Fruit fly (Drosophila melanogaster) whole organism: ENCODE measurements around the gene Atg101.
A peak's percentile ranks its signal among the peaks of the same experiment; 100 is the strongest.

Experiments
- CG8478 ChIP-seq: fragments of >200 bp; optimal IDR thresholded peaks from 2 replicates; lab custom pipeline; 2018; ENCODE audit warnings: inconsistent platforms
- Dll ChIP-seq: fragments of >200 bp; optimal IDR thresholded peaks from 2 replicates; lab custom pipeline; 2017
- EcR ChIP-seq, 2 experiments: fragments of >200 bp; optimal IDR thresholded peaks; 2 replicates each; lab custom pipeline; 2017; ENCODE audit warnings: missing biosample characterization in 2 of 2, missing genetic modification characterization in 2 of 2, missing genetic modification reagents in 2 of 2
- pan ChIP-seq: fragments of >200 bp; optimal IDR thresholded peaks from 2 replicates; lab custom pipeline; 2017
- psq ChIP-seq: fragments of >200 bp; optimal IDR thresholded peaks from 2 replicates; lab custom pipeline; 2017
- usp ChIP-seq: fragments of >200 bp; optimal IDR thresholded peaks from 2 replicates; lab custom pipeline; 2017; ENCODE audit warnings: missing biosample characterization, missing genetic modification characterization, mixed read lengths

Atg101 gene

DNA sequence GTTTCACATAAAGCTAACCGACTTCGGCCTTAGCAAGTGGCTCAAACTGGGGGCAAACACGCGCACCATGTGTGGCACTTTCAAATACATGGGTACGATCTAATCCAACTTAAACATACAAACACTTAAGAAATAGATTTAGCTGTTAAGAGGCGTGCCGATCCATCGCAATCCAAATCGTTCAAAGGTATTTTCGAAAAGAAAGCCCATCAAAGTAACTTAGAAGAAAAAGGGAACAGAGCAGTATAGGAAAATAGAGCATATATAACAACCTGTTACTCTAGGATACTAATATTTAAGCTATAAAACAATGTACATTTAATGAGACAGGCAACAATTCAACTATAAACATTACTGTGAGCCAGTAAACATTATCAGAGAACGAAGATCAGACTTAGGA, at the start of gene Atg101:
Atg101 (plus strand) TSS at position 301 of the 400 bp plus-strand sequence.
- TF ChIP-seq Dll (lab: Kevin White, UChicago) (no peak), CG8478 (lab: Kevin White, UChicago) (no peak), usp (GFP tag; lab: Kevin White, UChicago) (no peak), pan (lab: Kevin White, UChicago) (no peak), EcR (GFP tag; optimal IDR thresholded peaks at IDR 0.05; lab: Kevin White, UChicago) (no peak), psq (lab: Kevin White, UChicago) (no peak)

DNA sequence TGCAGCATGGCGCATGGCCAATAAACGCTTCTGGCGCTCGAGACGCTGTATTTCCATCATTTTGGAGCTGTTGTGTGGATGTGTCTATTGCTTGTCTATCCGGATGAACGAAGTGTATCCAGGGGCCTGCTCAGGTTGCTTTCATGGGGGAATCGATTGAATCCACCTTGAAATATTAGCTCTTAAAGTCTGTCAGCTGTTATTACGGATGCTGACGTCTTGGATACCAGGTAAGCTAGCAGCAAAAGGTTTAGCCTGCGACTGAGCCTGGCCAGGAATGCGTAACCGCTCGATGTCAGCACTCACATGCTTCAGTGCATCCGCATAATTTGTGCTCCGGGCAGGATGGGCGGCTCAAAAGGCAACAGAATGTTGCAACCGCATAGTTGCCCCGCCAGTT, 43.3 kb upstream of the Atg101 start, which contains the start of gene CG12609:
CG12609 (minus strand) TSS at position 101 of the 400 bp plus-strand sequence.
- TF ChIP-seq CG8478 (lab: Kevin White, UChicago) (no peak), Dll (lab: Kevin White, UChicago) (no peak), usp (GFP tag; lab: Kevin White, UChicago) (no peak)

DNA sequence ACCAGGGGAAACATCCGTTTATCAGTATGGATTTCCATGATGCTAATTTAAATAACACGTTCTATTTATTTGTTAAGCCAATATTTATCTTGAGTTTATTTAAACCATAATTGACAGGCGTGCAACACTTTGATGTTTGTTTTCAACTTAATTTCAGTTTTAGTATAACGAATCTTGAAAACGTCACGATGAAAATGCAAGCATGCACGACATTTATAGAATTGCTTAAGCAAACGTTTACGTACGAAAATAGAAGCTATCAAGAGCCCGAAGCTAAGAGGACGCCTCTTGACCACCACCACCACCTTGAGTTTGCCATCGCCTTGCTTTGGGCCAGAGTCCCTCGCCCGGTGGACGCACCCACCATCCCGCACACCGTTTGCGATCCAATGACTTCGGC, 20.1 kb upstream of the Atg101 start:
- TF ChIP-seq EcR (GFP tag; optimal IDR thresholded peaks at IDR 0.05; lab: Kevin White, UChicago) (no peak), pan (lab: Kevin White, UChicago) (no peak), psq (lab: Kevin White, UChicago) (no peak), usp (GFP tag; lab: Kevin White, UChicago) (no peak), CG8478 (lab: Kevin White, UChicago) (no peak), Dll (lab: Kevin White, UChicago) (no peak)

DNA sequence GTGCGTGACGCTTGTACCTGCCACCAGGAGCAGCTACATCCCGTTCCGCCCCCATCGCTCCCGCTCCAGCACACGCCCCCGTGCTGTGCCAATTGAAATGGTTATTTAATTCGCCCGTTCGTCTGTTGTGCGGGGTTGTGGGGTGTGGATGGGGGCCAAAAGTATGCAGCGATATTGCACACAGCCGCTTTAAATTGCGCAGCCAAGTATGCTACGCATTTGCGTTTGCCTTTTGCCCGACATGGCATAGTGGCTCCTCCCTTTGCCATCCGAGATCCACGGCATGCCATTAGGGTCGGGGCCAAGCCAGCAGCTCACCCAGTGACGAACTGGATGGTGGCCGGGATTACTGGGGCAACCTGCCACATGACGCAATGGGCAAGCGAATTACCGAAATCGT, 19.5 kb upstream of the Atg101 start:
- no peak for TF ChIP-seq psq (lab: Kevin White, UChicago)
- no peak for TF ChIP-seq EcR (GFP tag; optimal IDR thresholded peaks at IDR 0.05; lab: Kevin White, UChicago)
- TF ChIP-seq pan (lab: Kevin White, UChicago), result no peak
- TF ChIP-seq Dll (lab: Kevin White, UChicago), result no peak
- TF ChIP-seq CG8478 (lab: Kevin White, UChicago), result no peak
- TF ChIP-seq usp (GFP tag; lab: Kevin White, UChicago), result no peak

DNA sequence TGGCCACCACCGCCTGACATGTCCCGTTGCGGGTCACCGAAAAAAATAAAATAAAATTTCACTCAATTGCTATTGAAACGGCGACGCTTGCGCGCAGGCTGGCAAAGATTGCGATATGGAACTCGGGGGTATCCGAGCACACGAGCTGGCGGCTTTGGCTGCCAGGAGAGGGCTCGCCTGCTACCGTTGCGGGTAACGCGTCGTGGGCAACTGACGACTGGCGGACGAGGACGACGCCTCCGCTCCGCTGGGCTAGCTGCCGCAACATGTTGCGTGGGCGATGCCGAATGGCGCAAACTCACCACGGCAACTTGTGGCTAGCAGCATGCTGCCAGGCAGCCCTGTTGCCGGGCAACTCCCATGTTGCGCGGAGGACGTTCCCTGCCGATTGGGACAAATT, 17.7 kb upstream of the Atg101 start, which contains the start of gene CCKLR-17D3:
CCKLR-17D3 (minus strand) TSS at position 211 of the 400 bp plus-strand sequence.
- TF ChIP-seq pan (lab: Kevin White, UChicago) (no peak), usp (GFP tag; lab: Kevin White, UChicago) (no peak), psq (lab: Kevin White, UChicago) (no peak), CG8478 (lab: Kevin White, UChicago) (no peak), Dll (lab: Kevin White, UChicago) (no peak)

DNA sequence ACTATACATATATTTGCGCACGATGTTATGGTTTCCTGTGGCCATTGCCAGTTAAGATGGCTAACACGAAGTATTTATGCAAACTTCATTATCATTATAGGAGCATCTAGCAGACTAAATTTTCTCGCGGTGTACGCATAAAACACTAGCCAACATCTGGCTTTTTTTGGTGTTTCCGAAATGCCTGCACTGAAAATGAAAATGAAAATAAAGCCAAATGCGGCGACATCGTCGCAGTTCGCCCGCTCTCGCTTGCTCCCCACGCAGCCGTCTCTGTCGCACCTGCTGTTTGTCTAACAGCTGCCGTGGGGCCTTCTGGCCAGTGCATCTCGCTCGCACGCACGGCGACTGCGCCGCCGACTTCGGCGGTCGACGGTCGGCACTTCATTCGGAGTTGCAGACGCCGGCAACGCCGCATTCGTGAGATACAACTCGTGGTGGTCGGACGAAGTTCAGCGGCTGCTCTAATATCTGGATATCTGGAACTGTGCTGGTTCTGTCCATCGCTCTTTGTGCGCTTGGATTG, 16.6 kb upstream of the Atg101 start, which contains the start of gene CG6891:
CG6891 (plus strand) TSS at position 411 of the 526 bp plus-strand sequence.
- no peak for TF ChIP-seq pan (lab: Kevin White, UChicago)
- TF ChIP-seq EcR (GFP tag; optimal IDR thresholded peaks at IDR 0.05; lab: Kevin White, UChicago), result no peak
- TF ChIP-seq CG8478 (lab: Kevin White, UChicago), result no peak
- no peak for TF ChIP-seq usp (GFP tag; lab: Kevin White, UChicago)

DNA sequence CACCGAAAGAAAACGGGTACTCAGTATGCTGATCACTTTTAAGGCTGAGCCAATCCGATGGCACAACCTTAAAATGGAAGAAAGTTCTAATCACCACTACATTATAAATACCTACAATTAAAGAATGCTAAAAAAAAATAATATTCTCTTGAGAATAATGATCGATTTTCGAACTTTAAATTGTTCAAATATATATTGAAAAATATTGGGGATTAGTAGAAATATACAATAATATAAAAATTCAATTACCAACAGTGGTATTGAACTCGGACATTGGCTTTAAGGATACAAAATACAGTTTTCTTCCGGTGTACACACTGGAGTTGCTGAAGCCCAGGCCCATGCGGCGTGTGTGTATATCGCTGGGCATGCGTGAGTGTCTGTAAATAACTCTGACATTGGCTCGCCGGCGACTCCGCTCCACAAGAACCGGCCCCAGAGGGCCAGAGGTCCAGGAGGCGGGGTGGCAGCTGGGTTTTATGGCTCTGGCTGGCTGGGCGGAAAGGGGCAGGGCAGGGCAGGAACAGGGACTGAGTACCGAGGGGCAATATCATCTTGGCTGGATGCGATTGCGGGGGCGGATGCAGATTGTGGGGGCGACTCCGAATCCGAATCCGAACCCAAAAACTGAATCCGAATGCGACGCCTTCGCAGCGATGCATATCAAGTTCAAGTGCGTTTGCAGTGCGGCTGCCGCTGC, 15.5 kb upstream of the Atg101 start:
- TF ChIP-seq pan (lab: Kevin White, UChicago) (no peak), Dll (lab: Kevin White, UChicago) (no peak), CG8478 (lab: Kevin White, UChicago) (no peak), usp (GFP tag; lab: Kevin White, UChicago) (no peak), psq (lab: Kevin White, UChicago) (no peak), EcR (GFP tag; optimal IDR thresholded peaks at IDR 0.05; lab: Kevin White, UChicago) (no peak)

DNA sequence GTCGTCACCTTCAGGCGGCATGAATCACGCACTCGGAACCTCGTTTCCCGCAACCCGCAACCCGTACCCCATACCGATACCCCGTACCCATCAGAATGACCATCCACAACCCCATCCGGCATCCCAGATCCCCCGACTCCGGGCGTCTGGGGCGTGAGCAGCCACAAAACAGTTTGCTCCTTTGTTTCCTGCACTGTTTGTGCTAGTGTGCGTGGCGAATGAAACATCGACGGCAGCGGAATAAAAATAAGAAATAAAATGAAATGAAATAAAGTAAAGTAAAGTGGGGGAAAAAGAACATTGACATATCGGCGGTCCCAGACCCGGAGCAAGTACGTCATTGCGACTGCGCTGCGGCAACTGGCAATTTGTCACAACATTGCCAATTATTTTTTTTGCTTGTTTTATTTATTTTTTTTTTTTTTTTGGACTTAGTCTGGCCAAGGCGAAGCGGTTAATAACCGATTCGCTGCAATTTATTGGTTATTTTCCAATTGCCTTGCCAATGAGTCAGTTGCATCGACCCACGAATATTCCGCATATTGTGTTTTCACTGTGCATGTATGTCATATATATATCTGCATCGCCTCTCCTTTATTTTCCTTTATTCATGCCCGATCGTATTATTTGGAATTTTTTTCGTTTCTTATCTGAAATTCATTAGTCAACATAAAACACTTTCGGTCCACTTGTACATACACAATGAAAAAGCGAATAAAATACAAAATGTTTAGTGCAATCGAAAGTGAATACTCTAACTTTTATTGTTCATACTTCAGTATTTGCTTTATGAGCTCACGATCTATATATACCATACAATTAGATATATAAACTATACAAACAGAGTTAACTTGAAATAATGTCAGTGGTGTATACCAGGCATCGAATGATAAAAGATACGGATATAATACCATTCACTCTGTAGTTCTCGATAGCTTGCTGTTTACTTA, 14.2 kb upstream of the Atg101 start:
- TF ChIP-seq CG8478 (lab: Kevin White, UChicago) (no peak), Dll (lab: Kevin White, UChicago) (no peak), psq (lab: Kevin White, UChicago) (no peak), EcR (GFP tag; optimal IDR thresholded peaks at IDR 0.05; lab: Kevin White, UChicago) (peak in 1 of 2 experiments; percentile 23), usp (GFP tag; lab: Kevin White, UChicago) (no peak), pan (lab: Kevin White, UChicago) (no peak)

DNA sequence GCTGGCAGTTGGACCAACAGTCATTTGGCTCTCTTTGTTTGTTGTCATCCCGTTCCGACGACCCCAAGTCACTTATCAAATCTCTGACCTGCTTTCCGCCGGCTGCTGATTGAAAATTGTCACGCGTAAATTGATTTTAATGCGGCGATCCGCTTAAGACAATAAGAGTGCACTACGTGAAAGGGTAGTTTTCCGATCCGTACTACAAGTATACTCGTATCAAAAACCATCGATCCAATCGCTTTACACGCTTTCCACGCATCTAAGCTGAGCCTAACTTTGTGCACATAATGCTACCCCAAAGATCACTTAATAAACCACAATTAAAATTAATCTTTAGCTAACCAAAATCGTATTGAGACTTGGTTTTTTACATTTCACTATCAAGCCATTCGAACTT, 11.8 kb upstream of the Atg101 start:
- no peak for TF ChIP-seq pan (lab: Kevin White, UChicago)
- TF ChIP-seq EcR (GFP tag; optimal IDR thresholded peaks at IDR 0.05; lab: Kevin White, UChicago), result no peak
- TF ChIP-seq psq (lab: Kevin White, UChicago), result no peak
- no peak for TF ChIP-seq CG8478 (lab: Kevin White, UChicago)
- no peak for TF ChIP-seq Dll (lab: Kevin White, UChicago)
- no peak for TF ChIP-seq usp (GFP tag; lab: Kevin White, UChicago)

DNA sequence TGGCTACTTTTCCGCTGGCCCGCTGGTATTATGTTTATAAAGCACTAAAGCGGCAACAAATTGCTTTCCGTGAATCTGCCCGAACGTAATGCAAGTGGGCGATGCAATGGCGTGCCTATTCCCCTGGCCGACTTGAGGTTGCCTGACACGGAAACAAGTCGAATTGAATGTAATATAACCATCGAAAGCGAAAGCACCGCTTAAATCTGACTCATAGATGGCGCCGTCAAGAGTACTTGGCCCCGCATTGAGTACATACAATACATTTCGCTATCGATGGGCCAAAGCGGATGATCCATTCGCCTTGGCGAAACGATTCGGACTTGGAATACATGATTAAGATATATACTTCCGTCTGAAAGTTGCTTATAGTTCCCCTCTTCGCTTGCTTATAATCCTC, 11.2 kb upstream of the Atg101 start:
- TF ChIP-seq EcR (GFP tag; optimal IDR thresholded peaks at IDR 0.05; lab: Kevin White, UChicago) (no peak), usp (GFP tag; lab: Kevin White, UChicago) (no peak), CG8478 (lab: Kevin White, UChicago) (no peak), psq (lab: Kevin White, UChicago) (no peak), Dll (lab: Kevin White, UChicago) (no peak), pan (lab: Kevin White, UChicago) (no peak)
